Worm (Caenorhabditis elegans): ENCODE results near the gene kin-2.

ce11 chrX:5994004-5994403 is 16.4 kb upstream of the kin-2 start:
- TF ChIP-seq nfya-1 (tag; optimal IDR thresholded peaks at IDR 0.05; ENCODE audit: insufficient read depth) (no peak), ztf-11 (tag; optimal IDR thresholded peaks at IDR 0.05) (no peak), nhr-237 (tag; optimal IDR thresholded peaks at IDR 0.05) (no peak), fos-1 (tag; optimal IDR thresholded peaks at IDR 0.05) (no peak), lin-39 (tag; optimal IDR thresholded peaks at IDR 0.05) (no peak), zag-1 (tag; optimal IDR thresholded peaks at IDR 0.05) (no peak), snpc-4 (tag; optimal IDR thresholded peaks at IDR 0.05) (no peak), lsy-12 (tag; optimal IDR thresholded peaks at IDR 0.05) (no peak), nhr-23 (tag; optimal IDR thresholded peaks at IDR 0.05) (no peak), elt-3 (tag; optimal IDR thresholded peaks at IDR 0.05) (no peak), eor-1 (tag; optimal IDR thresholded peaks at IDR 0.05) (no peak)
